Worm (Caenorhabditis elegans): Measurements from ENCODE around the gene suex-2.

Gene suex-2

DNA sequence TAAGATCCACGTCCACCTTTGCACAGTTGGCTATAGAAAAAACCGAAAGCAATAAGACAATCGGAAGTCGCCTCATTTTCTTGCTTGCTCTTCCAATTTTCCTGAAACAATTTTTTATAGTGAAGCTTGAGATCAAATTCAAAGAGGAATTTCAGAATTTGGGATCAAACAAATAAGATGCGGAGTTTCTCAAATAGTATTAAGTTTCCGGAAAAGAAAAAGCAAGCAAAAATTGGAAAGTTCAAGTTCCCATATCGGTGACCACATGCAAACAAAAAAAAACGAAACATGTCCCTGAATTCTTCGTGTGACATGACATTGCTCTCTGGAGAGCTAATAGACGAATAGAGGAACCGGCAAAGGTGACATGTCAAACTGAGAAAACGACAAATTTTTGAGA, 37.2 kb downstream of the suex-2 start, which contains the start of gene unc-129:
unc-129 (minus strand) TSS at position 101 of the 400 bp plus-strand sequence.
- no peak for TF ChIP-seq ceh-34 (tag; optimal IDR thresholded peaks at IDR 0.05)
- TF ChIP-seq pat-9 (tag; optimal IDR thresholded peaks at IDR 0.05) = no peak
- TF ChIP-seq ceh-9 (tag; optimal IDR thresholded peaks at IDR 0.05) = no peak
- no peak for TF ChIP-seq ttx-3 (tag; optimal IDR thresholded peaks at IDR 0.05)
- TF ChIP-seq pqm-1 (tag; optimal IDR thresholded peaks at IDR 0.05) = no peak
- no peak for TF ChIP-seq pros-1 (tag; optimal IDR thresholded peaks at IDR 0.05)
- no peak for TF ChIP-seq lin-11 (tag; optimal IDR thresholded peaks at IDR 0.05)

DNA sequence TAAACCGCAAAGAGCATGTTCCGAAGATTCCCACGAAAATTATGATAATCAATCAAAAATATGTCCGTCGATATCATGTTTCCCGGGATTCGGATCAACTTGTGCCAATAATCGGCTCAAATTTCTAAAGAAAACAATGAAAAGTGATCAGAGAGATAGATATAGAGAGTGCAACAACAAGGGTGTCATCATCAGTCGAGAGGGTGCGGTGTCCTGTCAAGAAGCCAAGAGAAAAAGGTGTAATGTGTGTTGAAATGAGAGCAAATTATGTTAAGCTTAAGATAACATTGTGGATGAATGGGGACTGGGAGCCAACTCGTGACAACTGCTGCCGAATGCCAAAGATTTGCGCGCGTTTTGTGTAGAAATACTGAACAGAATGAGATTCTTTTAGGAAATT, 39.9 kb downstream of the suex-2 start:
- TF ChIP-seq unc-55 (GFP tag; optimal IDR thresholded peaks at IDR 0.05) (peak; percentile 69), rnt-1 (tag; optimal IDR thresholded peaks at IDR 0.05) (peak; percentile 51), ahr-1 (tag; optimal IDR thresholded peaks at IDR 0.05) (no peak), ceh-22 (tag; optimal IDR thresholded peaks at IDR 0.05) (no peak), gmeb-2 (tag; optimal IDR thresholded peaks at IDR 0.05) (no peak), ceh-34 (tag; optimal IDR thresholded peaks at IDR 0.05) (peak; percentile 74), ceh-14 (tag; optimal IDR thresholded peaks at IDR 0.05) (no peak)

DNA sequence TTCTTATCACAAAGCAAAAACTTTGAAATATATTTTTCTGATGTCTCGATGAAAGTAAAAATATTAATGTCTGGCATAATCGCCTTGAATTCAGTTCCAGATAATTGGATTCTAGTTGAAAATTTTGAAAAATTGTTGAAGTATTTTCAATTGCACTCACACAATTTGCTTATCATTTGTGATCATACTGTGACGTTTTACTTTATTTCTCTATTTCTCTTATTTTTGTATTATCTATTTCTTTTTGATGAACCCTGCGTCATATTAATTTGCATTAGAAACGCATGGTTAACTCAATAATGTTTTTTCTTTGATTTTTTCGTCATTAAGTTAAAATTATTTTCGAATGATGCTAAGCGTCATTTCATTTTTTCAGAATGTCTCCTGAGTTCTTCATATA, 42.2 kb downstream of the suex-2 start, which contains the start of gene C53D6.11:
C53D6.11 (plus strand) TSS at position 328 of the 400 bp plus-strand sequence.
- TF ChIP-seq sox-2 (GFP tag; IDR thresholded peaks at IDR 0.05) (no peak), unc-3 (GFP tag; conservative IDR thresholded peaks at IDR 0.05) (no peak), unc-3 (tag; optimal IDR thresholded peaks at IDR 0.05) (no peak), hlh-30 (tag; optimal IDR thresholded peaks at IDR 0.05; ENCODE audit: insufficient read depth) (no peak), C38D4.7 (GFP tag; optimal IDR thresholded peaks at IDR 0.05) (no peak), T23F11.4 (GFP tag; optimal IDR thresholded peaks at IDR 0.05) (no peak), pros-1 (tag; optimal IDR thresholded peaks at IDR 0.05) (no peak), pat-9 (tag; optimal IDR thresholded peaks at IDR 0.05) (no peak), F13H6.1 (tag; optimal IDR thresholded peaks at IDR 0.05) (no peak), pax-1 (tag; optimal IDR thresholded peaks at IDR 0.05) (no peak), ztf-16 (tag; optimal IDR thresholded peaks at IDR 0.05) (no peak)

DNA sequence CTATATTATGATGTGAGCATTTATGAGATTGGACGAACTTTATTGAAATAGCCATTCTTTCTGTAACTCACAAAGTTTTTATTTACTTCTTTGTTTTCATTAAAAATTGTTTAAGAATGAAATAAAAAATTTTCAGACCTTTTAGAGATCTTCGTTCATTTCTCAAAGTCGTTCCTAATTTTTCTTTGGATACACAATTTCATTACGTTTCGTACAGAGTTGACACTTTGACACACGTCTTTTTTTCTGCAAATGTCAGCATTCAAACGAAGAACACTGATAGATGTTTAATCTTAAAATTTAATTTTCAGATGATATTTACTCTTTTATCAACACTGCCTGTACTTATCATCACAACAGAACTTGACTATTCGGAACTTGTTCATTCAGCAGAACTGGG, 48.4 kb downstream of the suex-2 start, which contains the start of gene acc-2:
acc-2 (plus strand) TSS at position 301 of the 400 bp plus-strand sequence.
- TF ChIP-seq F13H6.1 (tag; optimal IDR thresholded peaks at IDR 0.05) (no peak), npax-4 (tag; optimal IDR thresholded peaks at IDR 0.05) (no peak), ahr-1 (tag; optimal IDR thresholded peaks at IDR 0.05) (no peak)

Data from whole organism, late embryonic.